Worm (Caenorhabditis elegans) whole organism, late embryonic: ENCODE measurements around the gene M163.1.

Experiments
- C38D4.7 ChIP-seq: fragments of 200-800 bp; sonication (Bioruptor generic); optimal IDR thresholded peaks from 2 replicates; lab custom pipeline; 2018; ENCODE audit warnings: mild to moderate bottlenecking, missing genetic modification characterization, moderate library complexity, missing compliant biosample characterization
- K02D7.2 ChIP-seq: sonication (generic microtip); optimal IDR thresholded peaks from 2 replicates; lab custom pipeline; 2017; ENCODE audit warnings: mild to moderate bottlenecking, missing genetic modification characterization, missing compliant biosample characterization
- T23F11.4 ChIP-seq: fragments of 200-800 bp; sonication (Bioruptor generic); optimal IDR thresholded peaks from 2 replicates; lab custom pipeline; 2018; ENCODE audit warnings: mild to moderate bottlenecking, missing genetic modification characterization, missing compliant biosample characterization
- Y22D7AL.16 ChIP-seq: sonication (generic microtip); optimal IDR thresholded peaks from 2 replicates; lab custom pipeline; 2016; ENCODE audit warnings: missing genetic modification characterization, missing compliant biosample characterization
- ahr-1 ChIP-seq: sonication (generic microtip); optimal IDR thresholded peaks from 2 replicates; lab custom pipeline; 2016; ENCODE audit warnings: missing genetic modification characterization, missing compliant biosample characterization
- ceh-18 ChIP-seq: sonication (generic microtip); optimal IDR thresholded peaks from 2 replicates; lab custom pipeline; 2016; ENCODE audit warnings: missing genetic modification characterization, missing compliant biosample characterization
- ceh-19 ChIP-seq: fragments of 200-800 bp; sonication (Bioruptor generic); optimal IDR thresholded peaks from 2 replicates; lab custom pipeline; 2018; ENCODE audit warnings: mild to moderate bottlenecking, missing genetic modification characterization, missing compliant biosample characterization
- ceh-2 ChIP-seq: sonication (generic microtip); optimal IDR thresholded peaks from 2 replicates; lab custom pipeline; 2016; ENCODE audit warnings: missing genotype, missing genetic modification characterization, missing compliant biosample characterization
- ceh-22 ChIP-seq: sonication (generic microtip); optimal IDR thresholded peaks from 2 replicates; lab custom pipeline; 2017; ENCODE audit warnings: missing biosample characterization, missing genetic modification characterization
- ceh-30 ChIP-seq: fragments of 150-350 bp; optimal IDR thresholded peaks from 2 replicates; lab custom pipeline; 2014; ENCODE audit warnings: missing biosample characterization, missing genetic modification characterization
- ceh-34 ChIP-seq: sonication (generic microtip); optimal IDR thresholded peaks from 2 replicates; lab custom pipeline; 2016; ENCODE audit warnings: mild to moderate bottlenecking, missing genetic modification characterization, missing compliant biosample characterization
- ceh-48 ChIP-seq: sonication (generic microtip); optimal IDR thresholded peaks from 2 replicates; lab custom pipeline; 2016; ENCODE audit warnings: missing genetic modification characterization, inconsistent platforms, missing compliant biosample characterization
- ceh-6 ChIP-seq: fragments of 200-800 bp; sonication (Bioruptor generic); optimal IDR thresholded peaks from 2 replicates; lab custom pipeline; 2018; ENCODE audit warnings: mild to moderate bottlenecking, missing genetic modification characterization, missing compliant biosample characterization
- ceh-9 ChIP-seq: sonication (generic microtip); optimal IDR thresholded peaks from 2 replicates; lab custom pipeline; 2016; ENCODE audit warnings: mild to moderate bottlenecking, missing genetic modification characterization, inconsistent platforms, missing compliant biosample characterization
- dmd-4 ChIP-seq: sonication (generic microtip); optimal IDR thresholded peaks from 2 replicates; lab custom pipeline; 2016; ENCODE audit warnings: borderline replicate concordance, missing genetic modification characterization, missing compliant biosample characterization
- elt-2 ChIP-seq: sonication (generic microtip); optimal IDR thresholded peaks from 2 replicates; lab custom pipeline; 2016; ENCODE audit warnings: missing genetic modification reagents, missing genetic modification characterization, missing compliant biosample characterization
- elt-4 ChIP-seq: sonication (generic microtip); optimal IDR thresholded peaks from 2 replicates; lab custom pipeline; 2016; ENCODE audit warnings: missing genetic modification characterization, missing compliant biosample characterization
- hlh-13 ChIP-seq: fragments of 200-800 bp; sonication (Bioruptor generic); optimal IDR thresholded peaks from 2 replicates; lab custom pipeline; 2018; ENCODE audit warnings: mild to moderate bottlenecking, missing genetic modification characterization, missing compliant biosample characterization
- hlh-15 ChIP-seq: sonication (generic microtip); optimal IDR thresholded peaks from 2 replicates; lab custom pipeline; 2016; ENCODE audit warnings: missing genetic modification characterization, missing compliant biosample characterization
- hlh-30 ChIP-seq: sonication (generic microtip); optimal IDR thresholded peaks from 2 replicates; lab custom pipeline; 2017; ENCODE audit warnings: antibody characterized with exemption, missing genetic modification characterization, missing compliant biosample characterization; ENCODE audit not compliant: insufficient read depth
- hlh-6 ChIP-seq: sonication (generic microtip); optimal IDR thresholded peaks from 2 replicates; lab custom pipeline; 2016; ENCODE audit warnings: missing genotype, missing genetic modification characterization, missing compliant biosample characterization
- lin-11 ChIP-seq: fragments of 200-800 bp; sonication (Bioruptor generic); optimal IDR thresholded peaks from 2 replicates; lab custom pipeline; 2018; ENCODE audit warnings: mild to moderate bottlenecking, missing genetic modification characterization, missing compliant biosample characterization
- madf-2 ChIP-seq: sonication (generic microtip); optimal IDR thresholded peaks from 2 replicates; lab custom pipeline; 2017; ENCODE audit warnings: missing genetic modification characterization, missing compliant biosample characterization
- mec-3 ChIP-seq: sonication (generic microtip); optimal IDR thresholded peaks from 2 replicates; lab custom pipeline; 2016; ENCODE audit warnings: borderline replicate concordance, missing genetic modification characterization, missing compliant biosample characterization
- nfya-1 ChIP-seq: sonication (generic microtip); optimal IDR thresholded peaks from 2 replicates; lab custom pipeline; 2017; ENCODE audit warnings: missing genetic modification characterization, mild to moderate bottlenecking, missing compliant biosample characterization, antibody characterized with exemption, moderate library complexity
- odd-2 ChIP-seq: sonication (generic microtip); optimal IDR thresholded peaks from 2 replicates; lab custom pipeline; 2017; ENCODE audit warnings: antibody characterized with exemption, mild to moderate bottlenecking, missing genetic modification characterization, missing compliant biosample characterization
- pag-3 ChIP-seq: sonication (generic microtip); optimal IDR thresholded peaks from 2 replicates; lab custom pipeline; 2016; ENCODE audit warnings: missing compliant biosample characterization, missing genetic modification characterization, borderline replicate concordance
- pat-9 ChIP-seq: fragments of 200-800 bp; sonication (Bioruptor generic); optimal IDR thresholded peaks from 2 replicates; lab custom pipeline; 2018; ENCODE audit warnings: mild to moderate bottlenecking, missing genetic modification characterization, moderate library complexity, missing compliant biosample characterization
- pha-4 ChIP-seq: fragments of 150-350 bp; optimal IDR thresholded peaks from 2 replicates; lab custom pipeline; 2018; ENCODE audit warnings: missing biosample characterization, missing genetic modification reagents, missing genetic modification characterization
- rnt-1 ChIP-seq: sonication (generic microtip); optimal IDR thresholded peaks from 2 replicates; lab custom pipeline; 2016; ENCODE audit warnings: missing genetic modification characterization, missing compliant biosample characterization
- sdc-2 ChIP-seq: sonication (generic microtip); optimal IDR thresholded peaks from 2 replicates; lab custom pipeline; 2016; ENCODE audit warnings: missing genotype, missing genetic modification characterization, missing compliant biosample characterization
- sox-2 ChIP-seq: fragments of 200-800 bp; sonication (Bioruptor generic); IDR thresholded peaks from 2 replicates; pipeline ENCODE4 v1.3.6; 2022; ENCODE audit warnings: missing genetic modification reagents, missing genetic modification characterization, missing compliant biosample characterization
- sox-4 ChIP-seq: sonication (generic microtip); optimal IDR thresholded peaks from 2 replicates; lab custom pipeline; 2017; ENCODE audit warnings: mild to moderate bottlenecking, missing genetic modification characterization, inconsistent platforms, missing compliant biosample characterization
- tbx-2 ChIP-seq: sonication (generic microtip); optimal IDR thresholded peaks from 2 replicates; lab custom pipeline; 2016; ENCODE audit warnings: missing genetic modification characterization, missing compliant biosample characterization
- tbx-7 ChIP-seq: sonication (generic microtip); optimal IDR thresholded peaks from 2 replicates; lab custom pipeline; 2016; ENCODE audit warnings: missing genotype, missing genetic modification characterization, missing compliant biosample characterization
- ttx-3 ChIP-seq: sonication (generic microtip); optimal IDR thresholded peaks from 2 replicates; lab custom pipeline; 2016; ENCODE audit warnings: missing genetic modification reagents, missing genetic modification characterization, missing compliant biosample characterization
- unc-3 ChIP-seq, 2 experiments: fragments of 200-800 bp in 1 of 2; sonication (Bioruptor generic) in 1 of 2; sonication (generic microtip) in 1 of 2; conservative IDR thresholded peaks in 1 of 2; optimal IDR thresholded peaks in 1 of 2; 2 replicates each; pipeline versions ENCODE4 v1.3.6 to Lab custom; 2016 to 2022; ENCODE audit warnings: missing compliant biosample characterization in 2 of 2, missing genetic modification characterization in 2 of 2, missing genetic modification reagents in 1 of 2
- unc-42 ChIP-seq: sonication (generic microtip); optimal IDR thresholded peaks from 2 replicates; lab custom pipeline; 2016; ENCODE audit warnings: missing genotype, missing genetic modification characterization, missing compliant biosample characterization
- unc-55 ChIP-seq: sonication (generic microtip); optimal IDR thresholded peaks from 2 replicates; lab custom pipeline; 2017; ENCODE audit warnings: missing biosample characterization, missing genetic modification reagents, missing genetic modification characterization

M163.1 gene

ce11 chrX:14520463-14520862 is 16.8 kb upstream of the M163.1 start, which contains the start of gene D1025.1:
Gene D1025.1 (plus strand): TSS chrX:14520763.
- TF ChIP-seq C38D4.7 (GFP tag; lab: Kevin White, UChicago): no peak
- TF ChIP-seq hlh-30 (tag; lab: Kevin White, UChicago): no peak
- no peak for TF ChIP-seq ceh-6 (GFP tag; lab: Kevin White, UChicago)
- no peak for TF ChIP-seq mec-3 (tag; lab: Kevin White, UChicago)

- no peak for TF ChIP-seq dmd-4 (tag; lab: Kevin White, UChicago)
- TF ChIP-seq K02D7.2: no peak
- no peak for TF ChIP-seq lin-11 (tag; lab: Kevin White, UChicago)
- TF ChIP-seq Y22D7AL.16 (tag; lab: Kevin White, UChicago): no peak
- TF ChIP-seq hlh-15 (tag; lab: Kevin White, UChicago): no peak
- TF ChIP-seq sox-4 (tag; lab: Kevin White, UChicago): no peak
- TF ChIP-seq ceh-22 (tag; lab: Kevin White, UChicago): no peak
- TF ChIP-seq sdc-2 (tag; lab: Kevin White, UChicago): no peak
- TF ChIP-seq odd-2 (tag; lab: Kevin White, UChicago): no peak
- TF ChIP-seq ceh-18 (tag; lab: Kevin White, UChicago): no peak
- TF ChIP-seq madf-2: no peak
- no peak for TF ChIP-seq elt-2
- TF ChIP-seq T23F11.4 (GFP tag; lab: Kevin White, UChicago): no peak
- TF ChIP-seq, all 69 proteins: peak for 0
These were observed 14.2 kb upstream of the M163.1 start for ce11 chrX:14517842-14518241.

ce11 chrX:14516560-14516959 is 12.9 kb upstream of the M163.1 start, which contains the start of gene D1025.10:
Gene D1025.10 (plus strand): TSS chrX:14516860.
- TF ChIP-seq dmd-4 (tag; lab: Kevin White, UChicago): no peak
- no peak for TF ChIP-seq Y22D7AL.16 (tag; lab: Kevin White, UChicago)
- no peak for TF ChIP-seq lin-11 (tag; lab: Kevin White, UChicago)

ce11 chrX:14515028-14515427 is 11.4 kb upstream of the M163.1 start, which contains the start of gene gcsh-1:
Gene gcsh-1 (minus strand): TSS chrX:14515073.
- TF ChIP-seq pha-4 (tag; lab: Kevin White, UChicago): no peak
- TF ChIP-seq ahr-1: no peak
- no peak for TF ChIP-seq rnt-1 (tag; lab: Kevin White, UChicago)
- peak; percentile 53 for TF ChIP-seq elt-2
- TF ChIP-seq unc-3 (GFP tag; conservative IDR thresholded peaks at IDR 0.05; lab: Robert Waterston, UW): no peak
- TF ChIP-seq unc-3 (tag; optimal IDR thresholded peaks at IDR 0.05; lab: Kevin White, UChicago): no peak
- TF ChIP-seq elt-4 (tag; lab: Kevin White, UChicago): no peak
- no peak for TF ChIP-seq pat-9 (tag; lab: Kevin White, UChicago)
- no peak for TF ChIP-seq sox-2

ce11 chrX:14513462-14513861 is 9.8 kb upstream of the M163.1 start:
- no peak for TF ChIP-seq elt-4 (tag; lab: Kevin White, UChicago)
- TF ChIP-seq ceh-48 (tag; lab: Kevin White, UChicago): peak; percentile 95
- peak; percentile 77 for TF ChIP-seq unc-42
- no peak for TF ChIP-seq ceh-19 (GFP tag; lab: Kevin White, UChicago)
- TF ChIP-seq sdc-2 (tag; lab: Kevin White, UChicago): peak; percentile 24
- no peak for TF ChIP-seq pag-3 (tag; lab: Kevin White, UChicago)
- TF ChIP-seq pat-9 (tag; lab: Kevin White, UChicago): no peak
- peak; percentile 32 for TF ChIP-seq ttx-3 (tag; lab: Kevin White, UChicago)

ce11 chrX:14512817-14513216 is 9.2 kb upstream of the M163.1 start, which contains the start of gene fbxa-141:
Gene fbxa-141 (minus strand): TSS chrX:14512917.
- TF ChIP-seq ceh-30 (tag; lab: Kevin White, UChicago): no peak
- TF ChIP-seq unc-55 (GFP tag; lab: Kevin White, UChicago): no peak
- TF ChIP-seq hlh-13: no peak
- no peak for TF ChIP-seq rnt-1 (tag; lab: Kevin White, UChicago)
- TF ChIP-seq ceh-2: no peak
- TF ChIP-seq hlh-6 (tag; lab: Kevin White, UChicago): no peak
- TF ChIP-seq ceh-34 (tag; lab: Kevin White, UChicago): no peak
- TF ChIP-seq ceh-9 (tag; lab: Kevin White, UChicago): no peak
- no peak for TF ChIP-seq tbx-2 (tag; lab: Kevin White, UChicago)
- TF ChIP-seq nfya-1 (tag; lab: Kevin White, UChicago): no peak
- TF ChIP-seq elt-4 (tag; lab: Kevin White, UChicago): no peak
- no peak for TF ChIP-seq tbx-7 (tag; lab: Kevin White, UChicago)
